Worm (Caenorhabditis elegans) whole organism, L4 larva: ENCODE measurements around the gene C50B8.6.

ENCODE experiments used
- D1046.2 ChIP-seq: fragments of 200-800 bp; sonication (Bioruptor generic); IDR thresholded peaks from 2 replicates; pipeline ENCODE4 v1.3.6; 2022; ENCODE audit warnings: missing genetic modification characterization, missing compliant biosample characterization
- F37D6.2 ChIP-seq: sonication (generic microtip); optimal IDR thresholded peaks from 2 replicates; lab custom pipeline; 2016; ENCODE audit warnings: mild to moderate bottlenecking, missing genetic modification characterization, missing compliant biosample characterization
- T20F7.1 ChIP-seq: fragments of 200-800 bp; sonication (Bioruptor generic); optimal IDR thresholded peaks from 2 replicates; lab custom pipeline; 2018; ENCODE audit warnings: mild to moderate bottlenecking, missing genetic modification characterization, missing compliant biosample characterization
- T26A8.4 ChIP-seq: fragments of 200-800 bp; sonication (Bioruptor generic); IDR thresholded peaks from 2 replicates; pipeline ENCODE4 v1.3.6; 2022; ENCODE audit warnings: missing genetic modification characterization, missing compliant biosample characterization
- Y48G9A.11 ChIP-seq: fragments of 200-800 bp; sonication (Bioruptor generic); IDR thresholded peaks from 2 replicates; pipeline ENCODE4 v1.3.6; 2022; ENCODE audit warnings: missing genetic modification reagents, missing genetic modification characterization, missing compliant biosample characterization
- aha-1 ChIP-seq: fragments of 150-350 bp; peaks from one replicate; lab custom pipeline; 2014; ENCODE audit warnings: missing biosample characterization, missing genetic modification characterization
- ama-1 ChIP-seq: fragments of 150-350 bp; optimal IDR thresholded peaks from 2 replicates; lab custom pipeline; 2014; ENCODE audit warnings: inconsistent platforms, mixed read lengths
- ceh-28 ChIP-seq: fragments of 150-350 bp; optimal IDR thresholded peaks from 2 replicates; lab custom pipeline; 2014; ENCODE audit warnings: missing biosample characterization, missing genetic modification reagents, missing genetic modification characterization
- ceh-32 ChIP-seq: sonication (generic microtip); optimal IDR thresholded peaks from 2 replicates; lab custom pipeline; 2016; ENCODE audit warnings: mild to moderate bottlenecking, missing genetic modification characterization, missing compliant biosample characterization; ENCODE audit not compliant: poor library complexity
- ces-1 ChIP-seq: fragments of 150-350 bp; sonication (generic microtip); optimal IDR thresholded peaks from 4 replicates; lab custom pipeline; 2014; ENCODE audit warnings: missing biosample characterization, missing genetic modification reagents, missing genetic modification characterization
- cey-2 ChIP-seq: sonication (generic microtip); optimal IDR thresholded peaks from 3 replicates; lab custom pipeline; 2017; ENCODE audit warnings: missing genetic modification characterization, mild to moderate bottlenecking, missing compliant biosample characterization, antibody characterized with exemption, borderline replicate concordance; ENCODE audit not compliant: insufficient read depth
- daf-16 ChIP-seq, 3 experiments: sonication (generic microtip); optimal IDR thresholded peaks; 2 replicates each; lab custom pipeline; 2016 to 2017; ENCODE audit warnings: missing genetic modification characterization in 3 of 3, missing genetic modification reagents in 3 of 3, mild to moderate bottlenecking in 2 of 3, missing compliant biosample characterization in 2 of 3, missing biosample characterization in 1 of 3, moderate library complexity in 1 of 3
- daf-19 ChIP-seq: fragments of 200-800 bp; sonication (Bioruptor generic); conservative IDR thresholded peaks from 2 replicates; pipeline ENCODE4 v1.3.6; 2022; ENCODE audit warnings: missing genetic modification characterization, missing compliant biosample characterization
- dmd-6 ChIP-seq: fragments of 200-800 bp; sonication (Bioruptor generic); IDR thresholded peaks from 2 replicates; pipeline ENCODE4 v1.3.6; 2022; ENCODE audit warnings: missing genetic modification reagents, missing genetic modification characterization, missing compliant biosample characterization
- dpl-1 ChIP-seq: fragments of 150-350 bp; optimal IDR thresholded peaks from 2 replicates; lab custom pipeline; 2014; ENCODE audit warnings: missing biosample characterization, missing genetic modification reagents, missing genetic modification characterization
- dve-1 ChIP-seq: sonication (generic microtip); optimal IDR thresholded peaks from 2 replicates; lab custom pipeline; 2017; ENCODE audit warnings: antibody characterized with exemption, mild to moderate bottlenecking, missing genetic modification characterization, missing compliant biosample characterization; ENCODE audit not compliant: insufficient read depth
- egl-27 ChIP-seq: sonication (generic microtip); optimal IDR thresholded peaks from 3 replicates; lab custom pipeline; 2017; ENCODE audit warnings: missing biosample characterization, missing genetic modification reagents, missing genetic modification characterization
- fos-1 ChIP-seq: fragments of 150-350 bp; optimal IDR thresholded peaks from 2 replicates; lab custom pipeline; 2014; ENCODE audit warnings: missing biosample characterization, missing genetic modification characterization
- hlh-11 ChIP-seq: fragments of 200-800 bp; sonication (Bioruptor generic); optimal IDR thresholded peaks from 2 replicates; lab custom pipeline; 2018; ENCODE audit warnings: mild to moderate bottlenecking, missing genetic modification characterization, missing compliant biosample characterization
- hmg-1.1 ChIP-seq: fragments of 200-800 bp; sonication (Bioruptor generic); IDR thresholded peaks from 2 replicates; pipeline ENCODE4 v1.3.6; 2022; ENCODE audit warnings: missing genetic modification reagents, missing genetic modification characterization, missing compliant biosample characterization
- lin-15B ChIP-seq: fragments of 150-350 bp; sonication (generic microtip); optimal IDR thresholded peaks from 3 replicates; lab custom pipeline; 2014; ENCODE audit warnings: missing biosample characterization, missing genetic modification characterization
- lin-29 ChIP-seq: fragments of 200-800 bp; sonication (Bioruptor generic); IDR thresholded peaks from 2 replicates; pipeline ENCODE4 v1.3.6; 2022; ENCODE audit warnings: missing genetic modification reagents, missing genetic modification characterization, missing compliant biosample characterization
- lin-38 ChIP-seq: fragments of 200-800 bp; sonication (Bioruptor generic); IDR thresholded peaks from 2 replicates; pipeline ENCODE4 v1.3.6; 2022; ENCODE audit warnings: missing genetic modification reagents, missing genetic modification characterization, missing compliant biosample characterization
- lir-3 ChIP-seq: sonication (generic microtip); optimal IDR thresholded peaks from 2 replicates; lab custom pipeline; 2016; ENCODE audit warnings: mild to moderate bottlenecking, missing genetic modification characterization, missing compliant biosample characterization
- lsy-2 ChIP-seq, 2 experiments: fragments of 150-350 bp in 1 of 2; sonication (generic microtip) in 1 of 2; optimal IDR thresholded peaks; 2 replicates each; lab custom pipeline; 2014 to 2017; ENCODE audit warnings: missing biosample characterization in 2 of 2, missing genetic modification characterization in 2 of 2
- madf-9 ChIP-seq: fragments of 200-800 bp; sonication (Bioruptor generic); conservative IDR thresholded peaks from 2 replicates; pipeline ENCODE4 v1.3.6; 2022; ENCODE audit warnings: missing genetic modification reagents, missing genetic modification characterization, missing compliant biosample characterization
- mdt-29 ChIP-seq: fragments of 200-800 bp; sonication (Bioruptor generic); IDR thresholded peaks from 2 replicates; pipeline ENCODE4 v1.3.6; 2022; ENCODE audit warnings: missing genetic modification reagents, missing genetic modification characterization, missing compliant biosample characterization
- mes-2 ChIP-seq: sonication (generic microtip); optimal IDR thresholded peaks from 2 replicates; lab custom pipeline; 2016; ENCODE audit warnings: missing genotype, mild to moderate bottlenecking, missing genetic modification characterization, missing compliant biosample characterization; ENCODE audit not compliant: poor library complexity, severe bottlenecking
- mxl-2 ChIP-seq: fragments of 200-800 bp; sonication (Bioruptor generic); conservative IDR thresholded peaks from 2 replicates; pipeline ENCODE4 v1.3.6; 2022; ENCODE audit warnings: missing genetic modification reagents, missing genetic modification characterization, missing compliant biosample characterization
- nhr-10 ChIP-seq: fragments of 150-350 bp; optimal IDR thresholded peaks from 2 replicates; lab custom pipeline; 2014; ENCODE audit warnings: missing biosample characterization, missing genetic modification characterization
- nhr-102 ChIP-seq: sonication (generic microtip); optimal IDR thresholded peaks from 2 replicates; lab custom pipeline; 2016; ENCODE audit warnings: mild to moderate bottlenecking, missing genetic modification characterization, moderate library complexity, missing compliant biosample characterization
- nhr-41 ChIP-seq: fragments of 200-800 bp; sonication (Bioruptor generic); IDR thresholded peaks from 2 replicates; pipeline ENCODE4 v1.3.6; 2022; ENCODE audit warnings: missing genetic modification reagents, missing genetic modification characterization, missing compliant biosample characterization
- nhr-42 ChIP-seq: fragments of 200-800 bp; sonication (Bioruptor generic); IDR thresholded peaks from 2 replicates; pipeline ENCODE4 v1.3.6; 2022; ENCODE audit warnings: missing genetic modification characterization, missing compliant biosample characterization
- nhr-48 ChIP-seq: sonication (generic microtip); optimal IDR thresholded peaks from 2 replicates; lab custom pipeline; 2016; ENCODE audit warnings: mild to moderate bottlenecking, missing genetic modification characterization, missing compliant biosample characterization
- nhr-6 ChIP-seq: fragments of 150-350 bp; optimal IDR thresholded peaks from 2 replicates; lab custom pipeline; 2014; ENCODE audit warnings: missing biosample characterization, missing genetic modification characterization
- nhr-77 ChIP-seq: fragments of 150-350 bp; optimal IDR thresholded peaks from 2 replicates; lab custom pipeline; 2014; ENCODE audit warnings: missing biosample characterization, missing genetic modification characterization
- php-3 ChIP-seq: fragments of 200-800 bp; sonication (Bioruptor generic); IDR thresholded peaks from 2 replicates; pipeline ENCODE4 v1.3.6; 2022; ENCODE audit warnings: missing genetic modification reagents, missing genetic modification characterization, missing compliant biosample characterization
- saeg-2 ChIP-seq: fragments of 200-800 bp; sonication (Bioruptor generic); IDR thresholded peaks from 2 replicates; pipeline ENCODE4 v1.3.6; 2022; ENCODE audit warnings: missing genetic modification reagents, missing genetic modification characterization, missing compliant biosample characterization
- snpc-1.2 ChIP-seq: fragments of 200-800 bp; sonication (Bioruptor generic); IDR thresholded peaks from 2 replicates; pipeline ENCODE4 v1.3.6; 2022; ENCODE audit warnings: missing genetic modification reagents, missing genetic modification characterization, missing compliant biosample characterization
- spr-1 ChIP-seq: sonication (generic microtip); optimal IDR thresholded peaks from 2 replicates; lab custom pipeline; 2016; ENCODE audit warnings: mild to moderate bottlenecking, missing genetic modification characterization, missing compliant biosample characterization
- spr-3 ChIP-seq: fragments of 200-800 bp; sonication (Bioruptor generic); optimal IDR thresholded peaks from 2 replicates; lab custom pipeline; 2018; ENCODE audit warnings: mild to moderate bottlenecking, missing genetic modification characterization, missing compliant biosample characterization
- tra-1 ChIP-seq: fragments of 200-800 bp; sonication (Bioruptor generic); IDR thresholded peaks from 2 replicates; pipeline ENCODE4 v1.3.6; 2022; ENCODE audit warnings: missing genetic modification reagents, missing genetic modification characterization, missing compliant biosample characterization
- unc-62 ChIP-seq, 3 experiments: fragments of 150-350 bp in 1 of 3; sonication (generic microtip); optimal IDR thresholded peaks in 2 of 3; peaks in 1 of 3; 1 replicate in 1 of 3; 2 replicates in 2 of 3; lab custom pipeline; 2014 to 2017; ENCODE audit warnings: missing biosample characterization in 3 of 3, missing genetic modification characterization in 3 of 3, missing genetic modification reagents in 3 of 3, missing genotype in 1 of 3
- vab-7 ChIP-seq: fragments of 200-800 bp; sonication (Bioruptor generic); IDR thresholded peaks from 2 replicates; pipeline ENCODE4 v1.3.6; 2022; ENCODE audit warnings: missing genetic modification reagents, missing genetic modification characterization, missing compliant biosample characterization
- zag-1 ChIP-seq: fragments of 150-350 bp; optimal IDR thresholded peaks from 2 replicates; lab custom pipeline; 2014; ENCODE audit warnings: missing biosample characterization, missing genetic modification characterization

Gene C50B8.6

ce11 chrV:13565781-13566180 is 13.0 kb upstream of the C50B8.6 start, which contains the start of gene slrp-1:
TSS of gene slrp-1 (plus strand) at chrV:13565863.
- TF ChIP-seq nhr-10 (tag; lab: Kevin White, UChicago): no peak
- 0 out of 2 replicates have a peak, but pooled peaks have one; percentile 58 for TF ChIP-seq Y48G9A.11 (GFP tag; lab: Robert Waterston, UW)

ce11 chrV:13566967-13567366 is 11.8 kb upstream of the C50B8.6 start:
- TF ChIP-seq ceh-32 (tag; lab: Kevin White, UChicago): no peak
- peak; percentile 31 for TF ChIP-seq nhr-48
- TF ChIP-seq aha-1 (tag; lab: Kevin White, UChicago): peak; percentile 88
- 0 out of 2 replicates have a peak, but pooled peaks have one; percentile 9 for TF ChIP-seq D1046.2 (GFP tag; lab: Robert Waterston, UW)
- TF ChIP-seq dve-1: peak; percentile 36
- TF ChIP-seq spr-3 (GFP tag; lab: Kevin White, UChicago): peak; percentile 7
- TF ChIP-seq nhr-102 (tag; lab: Kevin White, UChicago): peak; percentile 23
- TF ChIP-seq mdt-29 (GFP tag; lab: Robert Waterston, UW): peak; percentile 32; the same call in 1 of the 2 replicates
- TF ChIP-seq tra-1 (GFP tag; lab: Robert Waterston, UW): peak; percentile 46; the same call in 1 of the 2 replicates
- TF ChIP-seq nhr-6 (tag; lab: Kevin White, UChicago): no peak
- TF ChIP-seq mes-2 (tag; lab: Kevin White, UChicago): peak; percentile 45
- TF ChIP-seq hlh-11: peak; percentile 30
- peak; percentile 65 for TF ChIP-seq ama-1
- TF ChIP-seq lsy-2 (tag; optimal IDR thresholded peaks at IDR 0.05; lab: Kevin White, UChicago): peak in 1 of 2 experiments; percentile 14
- TF ChIP-seq fos-1 (tag; lab: Kevin White, UChicago): no peak
- TF ChIP-seq T26A8.4 (GFP tag; lab: Robert Waterston, UW): peak; percentile 74; the same call in 1 of the 2 replicates
- TF ChIP-seq nhr-42 (GFP tag; lab: Robert Waterston, UW): peak; percentile 23; the same call in 1 of the 2 replicates
- no peak for TF ChIP-seq lin-15B
- no peak for TF ChIP-seq daf-16 (GFP tag; optimal IDR thresholded peaks at IDR 0.05; lab: Kevin White, UChicago)
- peak; percentile 25 for TF ChIP-seq daf-16 (tag; optimal IDR thresholded peaks at IDR 0.05; lab: Kevin White, UChicago)
- peak in 1 of 2 experiments; percentile 22 for TF ChIP-seq unc-62 (GFP tag; optimal IDR thresholded peaks at IDR 0.05 in 1 of 2; lab: Kevin White, UChicago)
- TF ChIP-seq unc-62 (tag; optimal IDR thresholded peaks at IDR 0.05; lab: Kevin White, UChicago): no peak
- TF ChIP-seq php-3 (GFP tag; lab: Robert Waterston, UW): 0 out of 2 replicates have a peak, but pooled peaks have one; percentile 32
- 0 out of 2 replicates have a peak, but pooled peaks have one; percentile 21 for TF ChIP-seq mxl-2 (GFP tag; lab: Robert Waterston, UW)
- TF ChIP-seq dmd-6 (GFP tag; lab: Robert Waterston, UW): 0 out of 2 replicates have a peak, but pooled peaks have one; percentile 42
- no peak for TF ChIP-seq cey-2 (tag; lab: Kevin White, UChicago)
- TF ChIP-seq T20F7.1 (GFP tag; lab: Kevin White, UChicago): peak; percentile 40
- 0 out of 2 replicates have a peak, but pooled peaks have one; percentile 64 for TF ChIP-seq saeg-2 (GFP tag; lab: Robert Waterston, UW)
- TF ChIP-seq F37D6.2 (tag; lab: Kevin White, UChicago): no peak
- TF ChIP-seq lin-38 (GFP tag; lab: Robert Waterston, UW): peak; percentile 69

- TF ChIP-seq lin-29: no peak
- no peak for TF ChIP-seq ceh-28 (tag; lab: Kevin White, UChicago)
- no peak for TF ChIP-seq zag-1 (tag; lab: Kevin White, UChicago)
- 0 out of 2 replicates have a peak, but pooled peaks have one; percentile 37 for TF ChIP-seq snpc-1.2 (GFP tag; lab: Robert Waterston, UW)
- no peak for TF ChIP-seq saeg-2 (GFP tag; lab: Robert Waterston, UW)
- TF ChIP-seq dpl-1 (GFP tag; lab: Kevin White, UChicago): peak; percentile 81
- TF ChIP-seq daf-19 (GFP tag; lab: Robert Waterston, UW): no peak
- TF ChIP-seq F37D6.2 (tag; lab: Kevin White, UChicago): no peak
- TF ChIP-seq Y48G9A.11 (GFP tag; lab: Robert Waterston, UW): no peak
- peak; percentile 29 for TF ChIP-seq lin-15B
- TF ChIP-seq ama-1: no peak
- TF ChIP-seq mdt-29 (GFP tag; lab: Robert Waterston, UW): no peak
- TF ChIP-seq vab-7: no peak
- TF ChIP-seq ces-1: no peak
- no peak for TF ChIP-seq madf-9
- TF ChIP-seq spr-1 (tag; lab: Kevin White, UChicago): no peak
- 0 out of 2 replicates have a peak, but pooled peaks have one; percentile 19 for TF ChIP-seq hmg-1.1 (GFP tag; lab: Robert Waterston, UW)
- peak; percentile 95 for TF ChIP-seq lin-38 (GFP tag; lab: Robert Waterston, UW)
- TF ChIP-seq nhr-41: no peak
- no peak for TF ChIP-seq lir-3 (tag; lab: Kevin White, UChicago)
- no peak for TF ChIP-seq nhr-77 (tag; lab: Kevin White, UChicago)
- no peak for TF ChIP-seq nhr-10 (tag; lab: Kevin White, UChicago)
- TF ChIP-seq egl-27 (tag; lab: Kevin White, UChicago): no peak
These were observed 10.2 kb upstream of the C50B8.6 start, which contains the start of the genes nuaf-1 and bir-2 for ce11 chrV:13568533-13568932. TSS of gene nuaf-1 (minus strand) at chrV:13568630. TSS of gene bir-2 (plus strand) at chrV:13568850.
